Worm (Caenorhabditis elegans) whole organism, L1 larva: ENCODE measurements around the gene ncs-3.
A peak's percentile ranks its signal among the peaks of the same experiment; 100 is the strongest.

Experiments used
- C04F5.9 ChIP-seq: sonication (generic microtip); optimal IDR thresholded peaks from 2 replicates; lab custom pipeline; 2016; ENCODE audit warnings: missing genetic modification characterization, missing compliant biosample characterization
- C16A3.4 ChIP-seq: fragments of 150-350 bp; optimal IDR thresholded peaks from 2 replicates; lab custom pipeline; 2014; ENCODE audit warnings: missing biosample characterization, missing genetic modification characterization
- F16B12.6 ChIP-seq: fragments of 150-350 bp; optimal IDR thresholded peaks from 2 replicates; lab custom pipeline; 2014; ENCODE audit warnings: missing biosample characterization, missing genetic modification characterization
- aha-1 ChIP-seq: fragments of 150-350 bp; optimal IDR thresholded peaks from 2 replicates; lab custom pipeline; 2014; ENCODE audit warnings: missing biosample characterization, missing genetic modification characterization
- aly-2 ChIP-seq: fragments of 150-350 bp; optimal IDR thresholded peaks from 2 replicates; lab custom pipeline; 2014; ENCODE audit warnings: missing biosample characterization, missing genetic modification characterization
- ama-1 ChIP-seq: fragments of 150-350 bp; optimal IDR thresholded peaks from 2 replicates; lab custom pipeline; 2014
- ceh-8 ChIP-seq: fragments of 200-800 bp; sonication (Bioruptor generic); optimal IDR thresholded peaks from 2 replicates; lab custom pipeline; 2018; ENCODE audit warnings: mild to moderate bottlenecking, missing genetic modification characterization, moderate library complexity, missing compliant biosample characterization
- ceh-82 ChIP-seq, 3 experiments: fragments of 150-350 bp in 1 of 3; sonication (generic microtip) in 2 of 3; optimal IDR thresholded peaks; 2 replicates each; lab custom pipeline; 2014 to 2017; ENCODE audit warnings: missing biosample characterization in 3 of 3, missing genetic modification characterization in 3 of 3
- ceh-88 ChIP-seq: fragments of 200-800 bp; sonication (Bioruptor generic); IDR thresholded peaks from 2 replicates; pipeline ENCODE4 v1.3.6; 2022; ENCODE audit warnings: missing genetic modification characterization, missing compliant biosample characterization
- dsc-1 ChIP-seq: sonication (generic microtip); optimal IDR thresholded peaks from 2 replicates; lab custom pipeline; 2016; ENCODE audit warnings: mild to moderate bottlenecking, missing genetic modification characterization, missing compliant biosample characterization
- egl-13 ChIP-seq: sonication (generic microtip); optimal IDR thresholded peaks from 2 replicates; lab custom pipeline; 2016; ENCODE audit warnings: missing genotype, missing genetic modification reagents, missing genetic modification characterization, missing compliant biosample characterization
- ets-5 ChIP-seq: fragments of 200-800 bp; sonication (Bioruptor generic); IDR thresholded peaks from 2 replicates; pipeline ENCODE4 v1.3.6; 2022; ENCODE audit warnings: missing genetic modification characterization, missing compliant biosample characterization
- fkh-4 ChIP-seq: sonication (generic microtip); optimal IDR thresholded peaks from 2 replicates; lab custom pipeline; 2016; ENCODE audit warnings: missing compliant biosample characterization, missing genetic modification characterization, borderline replicate concordance
- fkh-8 ChIP-seq: sonication (generic microtip); optimal IDR thresholded peaks from 2 replicates; lab custom pipeline; 2016; ENCODE audit warnings: mild to moderate bottlenecking, missing genetic modification characterization, missing compliant biosample characterization
- grh-1 ChIP-seq: fragments of 200-800 bp; sonication (Bioruptor generic); IDR thresholded peaks from 2 replicates; pipeline ENCODE4 v1.3.6; 2022; ENCODE audit warnings: missing genetic modification reagents, missing genetic modification characterization, missing compliant biosample characterization
- irx-1 ChIP-seq: sonication (generic microtip); optimal IDR thresholded peaks from 2 replicates; lab custom pipeline; 2016; ENCODE audit warnings: missing genetic modification characterization, missing compliant biosample characterization
- lin-13 ChIP-seq: fragments of 150-350 bp; optimal IDR thresholded peaks from 2 replicates; lab custom pipeline; 2014; ENCODE audit warnings: missing biosample characterization, missing genetic modification reagents, missing genetic modification characterization
- lin-14 ChIP-seq: fragments of 200-800 bp; sonication (Bioruptor generic); optimal IDR thresholded peaks from 2 replicates; lab custom pipeline; 2018; ENCODE audit warnings: mild to moderate bottlenecking, missing genetic modification characterization, moderate library complexity, missing compliant biosample characterization
- lir-3 ChIP-seq: sonication (generic microtip); optimal IDR thresholded peaks from 2 replicates; lab custom pipeline; 2016; ENCODE audit warnings: mild to moderate bottlenecking, missing genetic modification characterization, moderate library complexity, missing compliant biosample characterization; ENCODE audit not compliant: poor library complexity
- lsy-2 ChIP-seq, 2 experiments: fragments of 150-350 bp; optimal IDR thresholded peaks; 2 replicates each; lab custom pipeline; 2014; ENCODE audit warnings: missing biosample characterization in 2 of 2, missing genetic modification characterization in 2 of 2
- mdl-1 ChIP-seq, 2 experiments: fragments of 150-350 bp; optimal IDR thresholded peaks; 2 replicates each; lab custom pipeline; 2014 to 2017; ENCODE audit warnings: missing biosample characterization in 2 of 2, missing genetic modification characterization in 2 of 2, inconsistent platforms in 1 of 2
- mef-2 ChIP-seq: fragments of 150-350 bp; optimal IDR thresholded peaks from 2 replicates; lab custom pipeline; 2014; ENCODE audit warnings: missing biosample characterization, missing genetic modification characterization
- mep-1 ChIP-seq: fragments of 150-350 bp; optimal IDR thresholded peaks from 2 replicates; lab custom pipeline; 2014; ENCODE audit warnings: missing biosample characterization, missing genetic modification characterization
- nhr-12 ChIP-seq: sonication (generic microtip); optimal IDR thresholded peaks from 2 replicates; lab custom pipeline; 2017; ENCODE audit warnings: missing biosample characterization, missing genetic modification characterization
- nhr-19 ChIP-seq: fragments of 200-800 bp; sonication (Bioruptor generic); conservative IDR thresholded peaks from 2 replicates; pipeline ENCODE4 v1.3.6; 2022; ENCODE audit warnings: missing genetic modification characterization, missing compliant biosample characterization
- nhr-237 ChIP-seq: fragments of 150-350 bp; optimal IDR thresholded peaks from 2 replicates; lab custom pipeline; 2014; ENCODE audit warnings: missing biosample characterization, missing genetic modification characterization
- nhr-71 ChIP-seq: sonication (generic microtip); optimal IDR thresholded peaks from 2 replicates; lab custom pipeline; 2016; ENCODE audit warnings: mild to moderate bottlenecking, missing genetic modification characterization, moderate library complexity, missing compliant biosample characterization
- nhr-84 ChIP-seq: sonication (generic microtip); optimal IDR thresholded peaks from 2 replicates; lab custom pipeline; 2017; ENCODE audit warnings: missing biosample characterization, missing genetic modification characterization
- pax-3 ChIP-seq: fragments of 200-800 bp; sonication (Bioruptor generic); optimal IDR thresholded peaks from 2 replicates; lab custom pipeline; 2018; ENCODE audit warnings: mild to moderate bottlenecking, missing genetic modification characterization, moderate library complexity, missing compliant biosample characterization
- rnt-1 ChIP-seq: sonication (generic microtip); optimal IDR thresholded peaks from 2 replicates; lab custom pipeline; 2016; ENCODE audit warnings: mild to moderate bottlenecking, missing genetic modification characterization, moderate library complexity, missing compliant biosample characterization
- skn-1 ChIP-seq: fragments of 150-350 bp; optimal IDR thresholded peaks from 2 replicates; lab custom pipeline; 2014; ENCODE audit warnings: missing biosample characterization, missing genetic modification characterization
- snpc-4 ChIP-seq: fragments of 150-350 bp; optimal IDR thresholded peaks from 2 replicates; lab custom pipeline; 2014; ENCODE audit warnings: missing biosample characterization, missing genetic modification characterization
- snu-23 ChIP-seq: sonication (generic microtip); optimal IDR thresholded peaks from 2 replicates; lab custom pipeline; 2016; ENCODE audit warnings: missing genetic modification characterization, missing compliant biosample characterization
- tbx-2 ChIP-seq: sonication (generic microtip); optimal IDR thresholded peaks from 2 replicates; lab custom pipeline; 2016; ENCODE audit warnings: missing genetic modification characterization, missing compliant biosample characterization
- vab-15 ChIP-seq: sonication (generic microtip); optimal IDR thresholded peaks from 2 replicates; lab custom pipeline; 2017; ENCODE audit warnings: missing genotype, mild to moderate bottlenecking, missing genetic modification characterization, missing compliant biosample characterization
- xbp-1 ChIP-seq: sonication (generic microtip); optimal IDR thresholded peaks from 2 replicates; lab custom pipeline; 2016; ENCODE audit warnings: missing genetic modification characterization, missing compliant biosample characterization
- zip-4 ChIP-seq: fragments of 200-800 bp; sonication (Bioruptor generic); optimal IDR thresholded peaks from 2 replicates; lab custom pipeline; 2018; ENCODE audit warnings: mild to moderate bottlenecking, missing genetic modification characterization, moderate library complexity, missing compliant biosample characterization
- ztf-11 ChIP-seq, 2 experiments: sonication (generic microtip); optimal IDR thresholded peaks; 2 replicates each; lab custom pipeline; 2016 to 2017; ENCODE audit warnings: missing genetic modification characterization in 2 of 2, missing biosample characterization in 1 of 2, missing compliant biosample characterization in 1 of 2

Gene ncs-3

ce11 chrX:1081927-1082326 lies 28.0 kb downstream of the ncs-3 start:
- TF ChIP-seq lin-14 (GFP tag; lab: Kevin White, UChicago) (peak; percentile 63), rnt-1 (tag; lab: Kevin White, UChicago) (peak; percentile 59), dsc-1 (peak; percentile 44), nhr-19 (GFP tag; lab: Robert Waterston, UW) (peak; percentile 17; the same call in 1 of the 2 replicates), snu-23 (GFP tag; lab: Kevin White, UChicago) (peak; percentile 7), nhr-71 (tag; lab: Kevin White, UChicago) (peak; percentile 17), pax-3 (tag; lab: Kevin White, UChicago) (no peak), skn-1 (tag; lab: Kevin White, UChicago) (peak; percentile 16), lsy-2 (tag; optimal IDR thresholded peaks at IDR 0.05; lab: Kevin White, UChicago) (peak in 1 of 2 experiments; percentile 10), lir-3 (tag; lab: Kevin White, UChicago) (no peak), mdl-1 (tag; optimal IDR thresholded peaks at IDR 0.05; lab: Kevin White, UChicago) (peak in 1 of 2 experiments; percentile 2), C04F5.9 (tag; lab: Kevin White, UChicago) (no peak)

ce11 chrX:1085000-1085399 lies 31.1 kb downstream of the ncs-3 start:
- TF ChIP-seq ceh-82 (tag; optimal IDR thresholded peaks at IDR 0.05; lab: Kevin White, UChicago) (no peak), snpc-4 (tag; lab: Kevin White, UChicago) (no peak), C16A3.4 (no peak), mep-1 (tag; lab: Kevin White, UChicago) (no peak), aly-2 (tag; lab: Kevin White, UChicago) (no peak), lin-13 (GFP tag; lab: Kevin White, UChicago) (no peak), ceh-8 (no peak), tbx-2 (no peak), ets-5 (GFP tag; lab: Robert Waterston, UW) (no peak), xbp-1 (tag; lab: Kevin White, UChicago) (no peak), ceh-88 (GFP tag; lab: Robert Waterston, UW) (no peak), nhr-12 (tag; lab: Kevin White, UChicago) (no peak), mdl-1 (tag; optimal IDR thresholded peaks at IDR 0.05; lab: Kevin White, UChicago) (no peak), skn-1 (tag; lab: Kevin White, UChicago) (no peak), egl-13 (no peak), nhr-237 (tag; lab: Kevin White, UChicago) (no peak), nhr-84 (tag; lab: Kevin White, UChicago) (no peak), irx-1 (tag; lab: Kevin White, UChicago) (no peak)

ce11 chrX:1086406-1086897 lies 32.6 kb downstream of the ncs-3 start:
- TF ChIP-seq dsc-1 (peak; percentile 97), skn-1 (tag; lab: Kevin White, UChicago) (peak; percentile 57), grh-1 (GFP tag; lab: Robert Waterston, UW) (no peak), lin-14 (GFP tag; lab: Kevin White, UChicago) (peak; percentile 22), snu-23 (GFP tag; lab: Kevin White, UChicago) (no peak), lsy-2 (tag; optimal IDR thresholded peaks at IDR 0.05; lab: Kevin White, UChicago) (peak in 1 of 2 experiments; percentile 8), fkh-4 (tag; lab: Kevin White, UChicago) (peak; percentile 93), mef-2 (no peak), egl-13 (no peak), zip-4 (peak; percentile 38)

ce11 chrX:1088048-1088447 lies 34.2 kb downstream of the ncs-3 start, which contains the start of gene rei-2:
TSS of gene rei-2 (minus strand) at chrX:1088148.
- TF ChIP-seq tbx-2 (no peak), vab-15 (tag; lab: Kevin White, UChicago) (no peak), ztf-11 (tag; optimal IDR thresholded peaks at IDR 0.05; lab: Kevin White, UChicago) (no peak), fkh-8 (tag; lab: Kevin White, UChicago) (no peak), aha-1 (tag; lab: Kevin White, UChicago) (no peak), nhr-71 (tag; lab: Kevin White, UChicago) (no peak), F16B12.6 (tag; lab: Kevin White, UChicago) (no peak), ama-1 (lab: Kevin White, UChicago) (no peak), skn-1 (tag; lab: Kevin White, UChicago) (no peak)
